Worm (Caenorhabditis elegans): ENCODE measurements around the gene Y17G9B.5.
"Not testable (repeated sequence)": the region's sequence is repeated elsewhere in the genome, so short reads cannot be mapped to it uniquely, and the experiment has no call there.

DNA sequence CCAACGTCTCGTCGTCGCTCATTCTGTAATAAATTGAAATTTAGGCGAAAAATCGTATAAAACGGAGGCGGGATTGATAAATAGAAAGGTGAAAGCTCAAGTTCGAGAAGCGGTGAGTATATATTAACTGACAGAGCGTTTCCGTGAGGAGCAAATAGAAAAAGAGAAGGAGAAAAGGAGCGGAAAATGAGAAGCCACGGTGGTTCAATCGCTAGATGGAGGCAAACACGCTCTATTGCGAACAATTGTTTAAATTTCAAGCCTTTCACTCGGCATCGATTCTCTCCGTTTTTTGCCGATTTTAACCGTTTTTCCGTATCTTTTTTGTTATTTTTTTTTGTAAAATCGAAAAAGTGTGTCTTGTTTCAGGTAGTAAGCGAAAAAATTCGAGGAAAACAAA, 34.3 kb upstream of the Y17G9B.5 start, which contains the start of gene miro-1:
- not testable (repeated sequence) for TF ChIP-seq T22C8.4, flt-1, ztf-23, tab-1 (GFP tag; IDR thresholded peaks at IDR 0.05)

Measured in whole organism, midembryonic.